Fruit fly (Drosophila melanogaster): ENCODE measurements around the gene bip1.

bip1 gene

dm6 chr3L:8027666-8028314 lies 30.7 kb downstream of the bip1 start:
- TF ChIP-seq grau (tag; optimal IDR thresholded peaks at IDR 0.05), result peak; percentile 24
- TF ChIP-seq Pdp1 (GFP tag; optimal IDR thresholded peaks at IDR 0.05), result peak in 1 of 2 experiments; percentile 23
- TF ChIP-seq gem (tag; optimal IDR thresholded peaks at IDR 0.05), result peak; percentile 36
- TF ChIP-seq CG8388 (GFP tag; optimal IDR thresholded peaks at IDR 0.05), result no peak
- TF ChIP-seq lab (GFP tag; optimal IDR thresholded peaks at IDR 0.05), result peak; percentile 6
- TF ChIP-seq Drgx (GFP tag; IDR thresholded peaks at IDR 0.05), result peak; percentile 31
- TF ChIP-seq CG2712 (tag; optimal IDR thresholded peaks at IDR 0.05), result peak; percentile 14
- no peak for TF ChIP-seq B-H2 (GFP tag; optimal IDR thresholded peaks at IDR 0.05)
- peak; percentile 13 for TF ChIP-seq Sox102F (GFP tag; optimal IDR thresholded peaks at IDR 0.05)
- no peak for TF ChIP-seq CG17186 (GFP tag; optimal IDR thresholded peaks at IDR 0.05)
- TF ChIP-seq lbe (GFP tag; optimal IDR thresholded peaks at IDR 0.05), result peak; percentile 19
- no peak for TF ChIP-seq CG12744 (GFP tag; optimal IDR thresholded peaks at IDR 0.05)
- TF ChIP-seq CG7839 (tag; optimal IDR thresholded peaks at IDR 0.05), result peak; percentile 8
- TF ChIP-seq CG11504 (tag; optimal IDR thresholded peaks at IDR 0.05), result peak; percentile 37
- TF ChIP-seq cas (GFP tag; IDR thresholded peaks at IDR 0.05), result no peak
- TF ChIP-seq CG33213 (GFP tag; optimal IDR thresholded peaks at IDR 0.05), result no peak
- no peak for TF ChIP-seq CkIIα-i1 (GFP tag; IDR thresholded peaks at IDR 0.05)
- TF ChIP-seq prd (optimal IDR thresholded peaks at IDR 0.05), result no peak
- TF ChIP-seq prd (GFP tag; IDR thresholded peaks at IDR 0.05), result 0 out of 3 replicates have a peak, but pooled peaks have one; percentile 25
- no peak for TF ChIP-seq cato (GFP tag; optimal IDR thresholded peaks at IDR 0.05; ENCODE audit: borderline replicate concordance)
- TF ChIP-seq nmo (GFP tag; optimal IDR thresholded peaks at IDR 0.05), result peak; percentile 40
- TF ChIP-seq row (GFP tag; IDR thresholded peaks at IDR 0.05), result peak; percentile 42; the same call in 2 of the 3 replicates
- TF ChIP-seq CG18599 (GFP tag; optimal IDR thresholded peaks at IDR 0.05), result peak; percentile 52
- no peak for TF ChIP-seq CG4617 (GFP tag; optimal IDR thresholded peaks at IDR 0.05; ENCODE audit: borderline replicate concordance)
- no peak for TF ChIP-seq tna (GFP tag; IDR thresholded peaks at IDR 0.05; ENCODE audit: partially characterized antibody)
- no peak for TF ChIP-seq unc-4 (GFP tag; IDR thresholded peaks at IDR 0.05; ENCODE audit: partially characterized antibody)
- peak; percentile 3 for TF ChIP-seq Oli (tag; optimal IDR thresholded peaks at IDR 0.05)
- TF ChIP-seq ab (GFP tag; optimal IDR thresholded peaks at IDR 0.05), result no peak
- peak; percentile 52; the same call in 1 of the 3 replicates for TF ChIP-seq CG11695 (GFP tag; IDR thresholded peaks at IDR 0.05)
- no peak for TF ChIP-seq CG17829 (tag; optimal IDR thresholded peaks at IDR 0.05)
- TF ChIP-seq fd102C (GFP tag; optimal IDR thresholded peaks at IDR 0.05), result no peak
- peak; percentile 63 for TF ChIP-seq CG11696 (GFP tag; IDR thresholded peaks at IDR 0.05)
- TF ChIP-seq HmgD (GFP tag; optimal IDR thresholded peaks at IDR 0.05), result no peak
- no peak for TF ChIP-seq phol (tag; optimal IDR thresholded peaks at IDR 0.05)
- peak in 1 of 2 experiments; percentile 38 for TF ChIP-seq Hr51 (GFP tag; optimal IDR thresholded peaks at IDR 0.05)
- no peak for TF ChIP-seq sc (optimal IDR thresholded peaks at IDR 0.05)
- no peak for TF ChIP-seq sc (GFP tag; optimal IDR thresholded peaks at IDR 0.05)
- no peak for TF ChIP-seq CoRest (tag; optimal IDR thresholded peaks at IDR 0.05)
- TF ChIP-seq CG10462 (GFP tag; optimal IDR thresholded peaks at IDR 0.05), result no peak
- no peak for TF ChIP-seq z (GFP tag; IDR thresholded peaks at IDR 0.05)
- TF ChIP-seq CG13424 (tag; optimal IDR thresholded peaks at IDR 0.05), result no peak
- TF ChIP-seq Fer3 (tag; optimal IDR thresholded peaks at IDR 0.05), result peak; percentile 4
- peak; percentile 10 for TF ChIP-seq CG12391 (tag; optimal IDR thresholded peaks at IDR 0.05)
- no peak for TF ChIP-seq lov (optimal IDR thresholded peaks at IDR 0.05)
- peak; percentile 46; the same call in 1 of the 3 replicates for TF ChIP-seq lov (GFP tag; IDR thresholded peaks at IDR 0.05)
- TF ChIP-seq luna (GFP tag; optimal IDR thresholded peaks at IDR 0.05), result no peak
- no peak for TF ChIP-seq CG14965 (GFP tag; optimal IDR thresholded peaks at IDR 0.05; ENCODE audit: borderline replicate concordance)
- TF ChIP-seq CG2678 (tag; optimal IDR thresholded peaks at IDR 0.05), result peak; percentile 23
- 0 out of 4 replicates have a peak, but pooled peaks have one; percentile 4 for TF ChIP-seq Dll (GFP tag; IDR thresholded peaks at IDR 0.05; ENCODE audit: partially characterized antibody)
